Worm (Caenorhabditis elegans) whole organism, L3 larva: ENCODE measurements around the gene F44E2.4.

Source experiments
- mdl-1 ChIP-seq: fragments of 150-350 bp; optimal IDR thresholded peaks from 2 replicates; lab custom pipeline; 2014; ENCODE audit warnings: missing biosample characterization, missing genetic modification characterization
- nhr-23 ChIP-seq: fragments of 150-350 bp; optimal IDR thresholded peaks from 2 replicates; lab custom pipeline; 2014; ENCODE audit warnings: missing biosample characterization, missing genetic modification reagents, missing genetic modification characterization
- sea-2 ChIP-seq: fragments of 150-350 bp; sonication (generic microtip); optimal IDR thresholded peaks from 4 replicates; lab custom pipeline; 2014; ENCODE audit warnings: missing biosample characterization, missing genetic modification reagents, missing genetic modification characterization
- ztf-11 ChIP-seq: fragments of 150-350 bp; optimal IDR thresholded peaks from 2 replicates; lab custom pipeline; 2014; ENCODE audit warnings: missing biosample characterization, missing genetic modification characterization

DNA sequence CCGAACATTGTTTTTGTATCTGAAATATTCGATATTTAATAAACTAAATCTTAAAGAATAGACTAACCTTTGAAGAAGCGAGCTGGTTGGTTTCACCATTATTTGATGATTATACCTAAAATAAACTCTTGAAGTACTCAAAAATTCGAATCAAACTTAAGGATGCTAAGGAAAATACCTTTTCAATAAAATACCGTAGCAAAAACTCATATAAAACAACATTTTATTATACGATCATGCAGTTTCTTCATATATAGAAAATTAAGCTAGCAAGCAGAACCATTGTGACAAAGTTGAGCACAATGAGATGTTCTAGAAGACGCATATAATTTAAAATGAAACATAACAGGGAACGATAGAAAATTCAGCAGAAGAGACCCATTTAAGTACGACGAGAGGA is 10.1 kb upstream of the F44E2.4 start, which contains the start of gene F44E2.7:
- TF ChIP-seq sea-2 (GFP tag; lab: Kevin White, UChicago) = no peak
- no peak for TF ChIP-seq nhr-23 (tag; lab: Kevin White, UChicago)
- no peak for TF ChIP-seq mdl-1
- TF ChIP-seq ztf-11 (tag; lab: Kevin White, UChicago) = no peak
